ENCODE assay signal across 5 worm cellular contexts in genomic region chrX:601340-601757, ce11.
TF ChIP-seq lines count a peak whose summit lies in the region.

No protein-coding gene starts in this region.

TF ChIP-seq in whole organism, L1 larva, 84 proteins besides CTCF, POLR2A, EP300 and RAD21 (continues in another document):
- no peak for TF ChIP-seq tlp-1 (tag; optimal IDR thresholded peaks at IDR 0.05; lab: Kevin White, UChicago)
- TF ChIP-seq nhr-47 (tag; optimal IDR thresholded peaks at IDR 0.05; lab: Kevin White, UChicago): peak; percentile 53
- TF ChIP-seq pax-3 (tag; optimal IDR thresholded peaks at IDR 0.05; lab: Kevin White, UChicago): peak; percentile 25
- TF ChIP-seq mab-9 (GFP tag; IDR thresholded peaks at IDR 0.05; lab: Robert Waterston, UW): 0 out of 2 replicates have a peak, but pooled peaks have one; percentile 19
- peak; percentile 48 for TF ChIP-seq unc-86 (tag; optimal IDR thresholded peaks at IDR 0.05; lab: Kevin White, UChicago)
- TF ChIP-seq nhr-71 (tag; optimal IDR thresholded peaks at IDR 0.05; lab: Kevin White, UChicago): peak; percentile 60
- TF ChIP-seq ceh-88 (GFP tag; IDR thresholded peaks at IDR 0.05; lab: Robert Waterston, UW): no peak
- TF ChIP-seq hlh-17 (GFP tag; optimal IDR thresholded peaks at IDR 0.05; lab: Kevin White, UChicago; ENCODE audit: borderline replicate concordance): no peak
- TF ChIP-seq unc-62 (GFP tag; optimal IDR thresholded peaks at IDR 0.05; lab: Kevin White, UChicago): no peak
- TF ChIP-seq lir-3 (tag; optimal IDR thresholded peaks at IDR 0.05; lab: Kevin White, UChicago; ENCODE audit: poor library complexity): no peak
- TF ChIP-seq pag-3 (tag; optimal IDR thresholded peaks at IDR 0.05; lab: Kevin White, UChicago; ENCODE audit: borderline replicate concordance, insufficient read depth): no peak
- TF ChIP-seq nhr-77 (tag; optimal IDR thresholded peaks at IDR 0.05; lab: Kevin White, UChicago): no peak
- peak in 1 of 3 experiments; percentile 12 for TF ChIP-seq dpl-1 (GFP tag; optimal IDR thresholded peaks at IDR 0.05; lab: Kevin White, UChicago)
- TF ChIP-seq lin-35 (GFP tag; optimal IDR thresholded peaks at IDR 0.05; lab: Kevin White, UChicago): peak in 1 of 2 experiments; percentile 58
- TF ChIP-seq alr-1 (tag; optimal IDR thresholded peaks at IDR 0.05; lab: Kevin White, UChicago; ENCODE audit: borderline replicate concordance): no peak
- TF ChIP-seq nhr-84 (tag; optimal IDR thresholded peaks at IDR 0.05; lab: Kevin White, UChicago): no peak
- TF ChIP-seq vab-15 (tag; optimal IDR thresholded peaks at IDR 0.05; lab: Kevin White, UChicago): no peak

TF ChIP-seq in whole organism, L3 larva, 47 proteins besides CTCF, POLR2A, EP300 and RAD21:
- TF ChIP-seq nfya-1 (tag; optimal IDR thresholded peaks at IDR 0.05; lab: Kevin White, UChicago; ENCODE audit: insufficient read depth) (peak; percentile 55), fkh-2 (tag; optimal IDR thresholded peaks at IDR 0.05; lab: Kevin White, UChicago) (no peak), tbx-2 (tag; optimal IDR thresholded peaks at IDR 0.05; lab: Kevin White, UChicago) (peak; percentile 3), nhr-12 (tag; optimal IDR thresholded peaks at IDR 0.05; lab: Kevin White, UChicago) (no peak), unc-39 (tag; optimal IDR thresholded peaks at IDR 0.05; lab: Kevin White, UChicago) (no peak), snpc-4 (tag; optimal IDR thresholded peaks at IDR 0.05; lab: Kevin White, UChicago) (peak; percentile 13), R02D3.7 (tag; optimal IDR thresholded peaks at IDR 0.05; lab: Kevin White, UChicago) (no peak), hmg-11 (tag; optimal IDR thresholded peaks at IDR 0.05; lab: Kevin White, UChicago) (peak; percentile 72), ztf-11 (tag; optimal IDR thresholded peaks at IDR 0.05; lab: Kevin White, UChicago) (no peak), ceh-16 (tag; optimal IDR thresholded peaks at IDR 0.05; lab: Kevin White, UChicago) (no peak), skn-1 (tag; optimal IDR thresholded peaks at IDR 0.05; lab: Kevin White, UChicago) (peak; percentile 40), mdl-1 (tag; optimal IDR thresholded peaks at IDR 0.05; lab: Kevin White, UChicago) (no peak), lin-39 (tag; optimal IDR thresholded peaks at IDR 0.05; lab: Kevin White, UChicago) (peak; percentile 84), fos-1 (tag; optimal IDR thresholded peaks at IDR 0.05; lab: Kevin White, UChicago) (no peak), eor-1 (tag; optimal IDR thresholded peaks at IDR 0.05; lab: Kevin White, UChicago) (no peak), egl-27 (tag; optimal IDR thresholded peaks at IDR 0.05; lab: Kevin White, UChicago) (no peak), nhr-28 (tag; optimal IDR thresholded peaks at IDR 0.05; lab: Kevin White, UChicago) (no peak)

TF ChIP-seq in whole organism, early embryonic, 17 proteins besides CTCF, POLR2A, EP300 and RAD21:
- TF ChIP-seq aly-1 (tag; optimal IDR thresholded peaks at IDR 0.05; lab: Kevin White, UChicago): peak; percentile 73
- peak; percentile 86 for TF ChIP-seq hmg-4 (GFP tag; optimal IDR thresholded peaks at IDR 0.05; lab: Kevin White, UChicago)
- peak; percentile 94 for TF ChIP-seq F13C5.2 (tag; optimal IDR thresholded peaks at IDR 0.05; lab: Kevin White, UChicago)
- TF ChIP-seq tra-4 (tag; optimal IDR thresholded peaks at IDR 0.05; lab: Kevin White, UChicago): no peak
- 0 out of 2 replicates have a peak, but pooled peaks have one; percentile 8 for TF ChIP-seq flt-1 (GFP tag; IDR thresholded peaks at IDR 0.05; lab: Robert Waterston, UW)
TF ChIP-seq in whole organism, early embryonic: peak in this region for 4.

TF ChIP-seq in whole organism, midembryonic, 9 proteins besides CTCF, POLR2A, EP300 and RAD21:
- no peak for TF ChIP-seq T22C8.4 (GFP tag; IDR thresholded peaks at IDR 0.05; lab: Robert Waterston, UW)
- no peak for TF ChIP-seq cog-1 (tag; optimal IDR thresholded peaks at IDR 0.05; lab: Kevin White, UChicago)
- peak; percentile 58; the same call in 1 of the 2 replicates for TF ChIP-seq ztf-23 (GFP tag; IDR thresholded peaks at IDR 0.05; lab: Robert Waterston, UW)
- no peak for TF ChIP-seq med-1 (GFP tag; optimal IDR thresholded peaks at IDR 0.05; lab: Kevin White, UChicago; ENCODE audit: insufficient read depth)
- peak; percentile 73 for TF ChIP-seq flt-1 (GFP tag; IDR thresholded peaks at IDR 0.05; lab: Robert Waterston, UW)
- TF ChIP-seq klf-2 (GFP tag; conservative IDR thresholded peaks at IDR 0.05; lab: Robert Waterston, UW): no peak
- TF ChIP-seq ztf-29 (GFP tag; IDR thresholded peaks at IDR 0.05; lab: Robert Waterston, UW): no peak
- TF ChIP-seq tab-1 (GFP tag; IDR thresholded peaks at IDR 0.05; lab: Robert Waterston, UW): 0 out of 2 replicates have a peak, but pooled peaks have one; percentile 69
TF ChIP-seq in whole organism, midembryonic: peak in this region for 3.

TF ChIP-seq in whole organism, young adult, 124 proteins besides CTCF, POLR2A, EP300 and RAD21:
- TF ChIP-seq somi-1 (GFP tag; optimal IDR thresholded peaks at IDR 0.05; lab: Kevin White, UChicago) (peak; percentile 31), sdz-38 (tag; optimal IDR thresholded peaks at IDR 0.05; lab: Kevin White, UChicago) (no peak), pha-4 (tag; optimal IDR thresholded peaks at IDR 0.05; lab: Kevin White, UChicago) (no peak), rcor-1 (GFP tag; IDR thresholded peaks at IDR 0.05; lab: Robert Waterston, UW) (peak; percentile 59; the same call in 1 of the 2 replicates), egrh-3 (GFP tag; IDR thresholded peaks at IDR 0.05; lab: Robert Waterston, UW) (peak; percentile 75), hmg-20 (GFP tag; IDR thresholded peaks at IDR 0.05; lab: Robert Waterston, UW) (no peak), hmg-1.2 (GFP tag; IDR thresholded peaks at IDR 0.05; lab: Robert Waterston, UW) (peak; percentile 17; the same call in 1 of the 2 replicates), dpl-1 (GFP tag; optimal IDR thresholded peaks at IDR 0.05; lab: Kevin White, UChicago) (no peak), lin-35 (GFP tag; optimal IDR thresholded peaks at IDR 0.05; lab: Kevin White, UChicago) (peak in 1 of 3 experiments; percentile 4), attf-5 (GFP tag; optimal IDR thresholded peaks at IDR 0.05; lab: Kevin White, UChicago) (peak; percentile 48), nfyb-1 (GFP tag; IDR thresholded peaks at IDR 0.05; lab: Robert Waterston, UW) (0 out of 2 replicates have a peak, but pooled peaks have one; percentile 45), K12H6.12 (tag; optimal IDR thresholded peaks at IDR 0.05; lab: Kevin White, UChicago) (peak; percentile 63), bed-1 (GFP tag; IDR thresholded peaks at IDR 0.05; lab: Robert Waterston, UW) (no peak), cebp-1 (GFP tag; IDR thresholded peaks at IDR 0.05; lab: Robert Waterston, UW) (no peak), cebp-1 (tag; optimal IDR thresholded peaks at IDR 0.05; lab: Kevin White, UChicago) (peak; percentile 60), ceh-27 (GFP tag; optimal IDR thresholded peaks at IDR 0.05; lab: Kevin White, UChicago) (peak; percentile 11), zfh-2 (GFP tag; conservative IDR thresholded peaks at IDR 0.05; lab: Robert Waterston, UW) (peak; percentile 95), hlh-12 (tag; optimal IDR thresholded peaks at IDR 0.05; lab: Kevin White, UChicago) (no peak), attf-3 (GFP tag; conservative IDR thresholded peaks at IDR 0.05; lab: Robert Waterston, UW) (no peak), Y53F4B.3 (GFP tag; IDR thresholded peaks at IDR 0.05; lab: Robert Waterston, UW) (no peak), mxl-1 (tag; optimal IDR thresholded peaks at IDR 0.05; lab: Kevin White, UChicago) (no peak), F22D6.2 (tag; optimal IDR thresholded peaks at IDR 0.05; lab: Kevin White, UChicago) (no peak)
